Fruit fly (Drosophila melanogaster) whole organism, wandering third instar larva: ENCODE measurements around the gene CG43294.

ENCODE experiments used
- Abd-B ChIP-seq: fragments of >200 bp; optimal IDR thresholded peaks from 2 replicates; lab custom pipeline; 2017; ENCODE audit warnings: missing biosample characterization, missing genetic modification characterization
- CG32264 ChIP-seq: fragments of 200-800 bp; sonication (Bioruptor generic); optimal IDR thresholded peaks from 2 replicates; lab custom pipeline; 2016; ENCODE audit warnings: missing biosample characterization, missing genetic modification characterization
- CG9705 ChIP-seq: fragments of 200-800 bp; sonication (Bioruptor generic); optimal IDR thresholded peaks from 2 replicates; lab custom pipeline; 2018; ENCODE audit warnings: missing biosample characterization, mild to moderate bottlenecking, missing genetic modification characterization
- CrebA ChIP-seq: fragments of 200-800 bp; sonication (Bioruptor generic); optimal IDR thresholded peaks from 2 replicates; lab custom pipeline; 2016; ENCODE audit warnings: missing biosample characterization, mild to moderate bottlenecking, missing genetic modification characterization, borderline replicate concordance
- Dfd ChIP-seq: fragments of >200 bp; optimal IDR thresholded peaks from 2 replicates; lab custom pipeline; 2017; ENCODE audit warnings: missing biosample characterization, missing genetic modification characterization
- Dif ChIP-seq: fragments of 200-275, 200-300 bp; sonication (Bioruptor generic); optimal IDR thresholded peaks from 2 replicates; lab custom pipeline; 2018; ENCODE audit warnings: missing biosample characterization, missing genetic modification characterization; ENCODE audit not compliant: partially characterized antibody
- HLH106 ChIP-seq: fragments of 200-800 bp; optimal IDR thresholded peaks from 3 replicates; lab custom pipeline; 2019; ENCODE audit warnings: missing biosample characterization, mild to moderate bottlenecking, missing genetic modification characterization, moderate library complexity
- Hnf4 ChIP-seq: fragments of 200-800 bp; sonication (Bioruptor generic); optimal IDR thresholded peaks from 2 replicates; lab custom pipeline; 2016; ENCODE audit warnings: missing biosample characterization, mild to moderate bottlenecking, missing genetic modification characterization
- Hr78 ChIP-seq: fragments of >200 bp; optimal IDR thresholded peaks from 2 replicates; lab custom pipeline; 2017; ENCODE audit warnings: missing biosample characterization, missing genetic modification characterization
- Hr83 ChIP-seq: fragments of 200-300 bp; sonication (Bioruptor generic); optimal IDR thresholded peaks from 2 replicates; lab custom pipeline; 2016; ENCODE audit warnings: missing biosample characterization, mild to moderate bottlenecking, missing genetic modification characterization, moderate library complexity; ENCODE audit not compliant: poor library complexity, severe bottlenecking
- Jra ChIP-seq: sonication (Bioruptor generic); optimal IDR thresholded peaks from 2 replicates; lab custom pipeline; 2016; ENCODE audit warnings: missing biosample characterization, missing genetic modification characterization
- Mio ChIP-seq: sonication (Bioruptor generic); optimal IDR thresholded peaks from 2 replicates; lab custom pipeline; 2016; ENCODE audit warnings: missing biosample characterization, missing genetic modification characterization
- Myc ChIP-seq: fragments of >200 bp; optimal IDR thresholded peaks from 2 replicates; lab custom pipeline; 2017
- N ChIP-seq: fragments of >200 bp; optimal IDR thresholded peaks from 2 replicates; lab custom pipeline; 2018; ENCODE audit warnings: missing biosample characterization, missing external identifiers, missing genetic modification characterization
- OdsH ChIP-seq: fragments of 200-800 bp; sonication (Bioruptor generic); optimal IDR thresholded peaks from 2 replicates; lab custom pipeline; 2016; ENCODE audit warnings: missing biosample characterization, mild to moderate bottlenecking, missing genetic modification characterization
- Rel ChIP-seq, 2 experiments: fragments of 200-800 bp; sonication (Bioruptor generic) in 1 of 2; optimal IDR thresholded peaks; 2 replicates in 1 of 2; 3 replicates in 1 of 2; lab custom pipeline; 2016 to 2019; ENCODE audit warnings: mild to moderate bottlenecking in 2 of 2, missing biosample characterization in 2 of 2, missing genetic modification characterization in 2 of 2, moderate library complexity in 1 of 2
- Sp1 ChIP-seq: fragments of 200-800 bp; sonication (Bioruptor generic); optimal IDR thresholded peaks from 3 replicates; lab custom pipeline; 2019; ENCODE audit warnings: missing biosample characterization, mild to moderate bottlenecking, missing genetic modification characterization, moderate library complexity
- Vsx2 ChIP-seq: fragments of 200-300, 225-300 bp; sonication (Bioruptor generic); optimal IDR thresholded peaks from 2 replicates; lab custom pipeline; 2018; ENCODE audit warnings: missing biosample characterization, missing genetic modification characterization; ENCODE audit not compliant: partially characterized antibody
- br ChIP-seq: fragments of 200-800 bp; sonication (Bioruptor generic); optimal IDR thresholded peaks from 2 replicates; lab custom pipeline; 2016; ENCODE audit warnings: missing biosample characterization, missing genetic modification characterization
- brk ChIP-seq: fragments of 200-800 bp; sonication (Bioruptor generic); optimal IDR thresholded peaks from 2 replicates; lab custom pipeline; 2016; ENCODE audit warnings: missing biosample characterization, mild to moderate bottlenecking, missing genetic modification characterization
- dmrt93B ChIP-seq: fragments of 200-800 bp; sonication (Bioruptor generic); optimal IDR thresholded peaks from 2 replicates; lab custom pipeline; 2018; ENCODE audit warnings: missing biosample characterization, mild to moderate bottlenecking, missing genetic modification characterization
- dsf ChIP-seq: sonication (Bioruptor generic); optimal IDR thresholded peaks from 2 replicates; lab custom pipeline; 2016; ENCODE audit warnings: missing biosample characterization, missing genetic modification characterization, borderline replicate concordance
- foxo ChIP-seq, 2 experiments: fragments of 200-800 bp; sonication (Bioruptor generic); optimal IDR thresholded peaks; 2 replicates in 1 of 2; 3 replicates in 1 of 2; lab custom pipeline; 2016 to 2017; ENCODE audit warnings: missing biosample characterization in 2 of 2, missing genetic modification characterization in 2 of 2
- fru ChIP-seq: fragments of 200-800 bp; sonication (Bioruptor generic); optimal IDR thresholded peaks from 3 replicates; lab custom pipeline; 2016; ENCODE audit warnings: missing biosample characterization, mild to moderate bottlenecking, missing genetic modification characterization
- h ChIP-seq: fragments of 200-800 bp; sonication (Bioruptor generic); optimal IDR thresholded peaks from 3 replicates; lab custom pipeline; 2016; ENCODE audit warnings: missing biosample characterization, mild to moderate bottlenecking, missing genetic modification characterization
- jim ChIP-seq: fragments of 175-275, 200-325 bp; sonication (Bioruptor generic); optimal IDR thresholded peaks from 2 replicates; lab custom pipeline; 2016; ENCODE audit warnings: missing biosample characterization, mild to moderate bottlenecking, missing genetic modification characterization
- lola ChIP-seq: fragments of >200 bp; optimal IDR thresholded peaks from 2 replicates; lab custom pipeline; 2017; ENCODE audit warnings: missing biosample characterization, missing genetic modification characterization
- pan ChIP-seq: fragments of >200 bp; optimal IDR thresholded peaks from 2 replicates; lab custom pipeline; 2017
- psq ChIP-seq: fragments of 200-800 bp; sonication (Bioruptor generic); optimal IDR thresholded peaks from 3 replicates; lab custom pipeline; 2017; ENCODE audit warnings: missing biosample characterization, mild to moderate bottlenecking, missing genetic modification characterization, moderate library complexity
- rgr ChIP-seq: fragments of 200-800 bp; sonication (Bioruptor generic); optimal IDR thresholded peaks from 3 replicates; lab custom pipeline; 2016; ENCODE audit warnings: missing biosample characterization, mild to moderate bottlenecking, missing genetic modification characterization
- sage ChIP-seq: fragments of 200-800 bp; sonication (Bioruptor generic); optimal IDR thresholded peaks from 2 replicates; lab custom pipeline; 2016; ENCODE audit warnings: missing biosample characterization, mild to moderate bottlenecking, missing genetic modification characterization
- sv ChIP-seq: fragments of 200-800 bp; sonication (Bioruptor generic); optimal IDR thresholded peaks from 3 replicates; lab custom pipeline; 2016; ENCODE audit warnings: missing biosample characterization, missing genetic modification characterization
- tai ChIP-seq: sonication (Bioruptor generic); optimal IDR thresholded peaks from 2 replicates; lab custom pipeline; 2016; ENCODE audit warnings: missing biosample characterization, missing genetic modification characterization
- woc ChIP-seq: sonication (Bioruptor generic); optimal IDR thresholded peaks from 2 replicates; lab custom pipeline; 2016; ENCODE audit warnings: missing biosample characterization, mild to moderate bottlenecking, missing genetic modification characterization

The CG43294 gene

DNA sequence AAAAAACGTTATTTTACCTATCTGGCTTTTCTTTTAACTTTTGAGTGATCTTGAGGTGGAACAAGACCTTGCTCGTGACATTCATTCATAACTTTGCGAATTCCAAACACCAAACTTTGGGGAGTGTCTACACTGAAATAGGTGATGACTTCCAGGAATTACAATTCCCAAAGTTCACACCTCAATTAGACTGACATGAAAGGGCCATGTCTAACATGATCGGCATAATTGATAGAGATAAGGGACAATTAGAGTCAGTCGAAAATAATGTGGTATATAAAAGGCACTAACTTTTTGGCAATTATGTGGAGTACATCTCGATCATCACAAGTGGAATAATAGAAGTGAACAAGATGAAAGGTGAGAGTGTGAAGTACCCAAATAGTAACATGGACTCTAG, 17.7 kb downstream of the CG43294 start, which contains the start of gene CG43896:
Gene CG43896, plus strand, starts transcription at position 301 of the 400 bp plus-strand sequence.
- no peak for TF ChIP-seq jim (GFP tag; lab: Kevin White, UChicago)

DNA sequence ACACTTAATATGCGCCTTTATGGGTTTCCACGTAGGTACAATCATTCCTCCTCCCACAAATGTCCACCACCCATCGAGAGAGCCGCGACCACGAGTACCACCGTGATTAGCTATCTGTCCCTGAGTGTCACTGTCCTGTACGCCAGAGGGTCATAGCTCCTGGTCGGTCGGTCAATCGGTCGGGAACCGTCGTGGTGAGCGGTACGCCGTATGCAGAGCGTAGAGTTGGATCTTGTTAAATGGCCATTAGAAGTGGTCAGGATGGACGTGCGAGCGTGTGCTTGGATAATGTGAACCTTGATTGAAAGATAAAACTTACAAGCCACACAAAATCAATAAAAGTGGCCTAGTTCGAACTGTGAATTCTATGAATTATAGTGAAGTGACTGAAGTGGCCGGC, 26.5 kb downstream of the CG43294 start, which contains the start of gene CG6938:
Gene CG6938, plus strand, starts transcription at position 301 of the 400 bp plus-strand sequence.
- TF ChIP-seq psq (no peak), Sp1 (GFP tag; lab: Kevin White, UChicago) (no peak), Rel (GFP tag; optimal IDR thresholded peaks at IDR 0.05; lab: Kevin White, UChicago) (no peak), Rel (tag; optimal IDR thresholded peaks at IDR 0.05; lab: Kevin White, UChicago) (no peak), woc (GFP tag; lab: Kevin White, UChicago) (no peak), CG9705 (GFP tag; lab: Kevin White, UChicago) (no peak), lola (GFP tag; lab: Kevin White, UChicago) (no peak), jim (GFP tag; lab: Kevin White, UChicago) (no peak), h (GFP tag; lab: Kevin White, UChicago) (no peak), dsf (no peak), Dfd (GFP tag; lab: Kevin White, UChicago) (no peak), OdsH (no peak), brk (GFP tag; lab: Kevin White, UChicago) (no peak), Myc (lab: Kevin White, UChicago) (no peak), HLH106 (tag; lab: Kevin White, UChicago) (no peak), CrebA (no peak)

DNA sequence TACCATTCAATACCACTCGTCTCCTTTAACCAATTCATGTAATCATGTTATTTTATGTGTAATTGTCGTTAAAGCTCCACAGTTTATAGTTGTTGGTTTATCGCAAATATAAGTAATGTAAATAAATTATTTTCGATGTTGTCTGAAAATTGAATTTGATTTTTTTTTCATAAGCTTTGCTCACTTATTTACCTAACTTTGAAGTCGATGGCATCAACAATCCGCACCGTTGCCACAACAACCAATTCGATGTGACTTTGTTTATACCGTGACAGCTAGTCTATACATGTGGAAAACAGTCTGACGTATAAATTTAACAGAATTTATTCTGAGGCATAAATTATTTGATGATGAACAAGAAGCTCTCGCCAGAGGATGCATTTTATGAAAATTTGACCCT, 32.4 kb downstream of the CG43294 start, which contains the start of gene CG6931:
Gene CG6931, plus strand, starts transcription at position 301 of the 400 bp plus-strand sequence.
- TF ChIP-seq Vsx2 (GFP tag; lab: Kevin White, UChicago) (no peak), Dfd (GFP tag; lab: Kevin White, UChicago) (no peak), Dif (GFP tag; lab: Kevin White, UChicago) (no peak), Abd-B (GFP tag; lab: Kevin White, UChicago) (no peak), Jra (GFP tag; lab: Kevin White, UChicago) (no peak), pan (lab: Kevin White, UChicago) (no peak), tai (no peak), br (GFP tag; lab: Kevin White, UChicago) (no peak), fru (GFP tag; lab: Kevin White, UChicago) (no peak), psq (no peak), rgr (GFP tag; lab: Kevin White, UChicago) (no peak), N (GFP tag; lab: Kevin White, UChicago) (no peak), Hnf4 (GFP tag; lab: Kevin White, UChicago) (no peak), Hr83 (GFP tag; lab: Kevin White, UChicago) (no peak), OdsH (no peak), CG32264 (GFP tag; lab: Kevin White, UChicago) (no peak), foxo (GFP tag; optimal IDR thresholded peaks at IDR 0.05; lab: Kevin White, UChicago) (no peak), Hr78 (no peak), dmrt93B (no peak), Sp1 (GFP tag; lab: Kevin White, UChicago) (no peak)

DNA sequence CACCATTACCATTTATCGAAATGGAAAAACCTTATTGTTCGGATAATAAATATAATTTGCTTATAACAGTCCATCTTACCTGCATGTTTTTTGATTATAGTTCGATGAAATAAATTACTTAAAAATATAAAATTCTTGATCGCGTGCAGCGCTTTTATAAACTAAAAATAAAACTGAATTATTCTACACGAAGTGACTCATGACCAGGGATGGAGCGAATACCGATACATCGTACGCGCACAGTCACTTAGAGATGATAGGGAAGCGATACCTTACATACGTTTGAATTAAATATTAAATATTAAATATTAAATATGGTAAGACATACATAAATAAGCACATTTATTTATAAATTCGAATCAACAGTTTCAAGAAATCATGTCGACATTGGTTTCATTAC, 34.9 kb downstream of the CG43294 start, which contains the start of gene viaf:
Gene viaf, minus strand, starts transcription at position 220 of the 400 bp plus-strand sequence.
- TF ChIP-seq foxo (GFP tag; optimal IDR thresholded peaks at IDR 0.05; lab: Kevin White, UChicago) (peak in 1 of 2 experiments; percentile 40), Jra (GFP tag; lab: Kevin White, UChicago) (peak; percentile 81), Abd-B (GFP tag; lab: Kevin White, UChicago) (no peak), brk (GFP tag; lab: Kevin White, UChicago) (no peak), Hr83 (GFP tag; lab: Kevin White, UChicago) (peak; percentile 39), HLH106 (tag; lab: Kevin White, UChicago) (peak; percentile 49), Mio (no peak), fru (GFP tag; lab: Kevin White, UChicago) (no peak), rgr (GFP tag; lab: Kevin White, UChicago) (peak; percentile 61), Rel (GFP tag; optimal IDR thresholded peaks at IDR 0.05; lab: Kevin White, UChicago) (no peak), Rel (tag; optimal IDR thresholded peaks at IDR 0.05; lab: Kevin White, UChicago) (no peak), sage (peak; percentile 43), OdsH (peak; percentile 10), CG9705 (GFP tag; lab: Kevin White, UChicago) (no peak), psq (no peak), Vsx2 (GFP tag; lab: Kevin White, UChicago) (no peak), sv (peak; percentile 2)
- TF ChIP-seq, all 38 proteins: peak for 8
